Worm (Caenorhabditis elegans) whole organism, early embryonic: ENCODE data around the gene K10B4.3.

Source experiments
- B0310.2 ChIP-seq: sonication (generic microtip); optimal IDR thresholded peaks from 2 replicates; lab custom pipeline; 2016; ENCODE audit warnings: mild to moderate bottlenecking, missing genetic modification characterization, missing compliant biosample characterization
- F13C5.2 ChIP-seq: sonication (generic microtip); optimal IDR thresholded peaks from 2 replicates; lab custom pipeline; 2017; ENCODE audit warnings: mild to moderate bottlenecking, missing genetic modification characterization, inconsistent platforms, missing compliant biosample characterization
- aly-1 ChIP-seq: sonication (generic microtip); optimal IDR thresholded peaks from 2 replicates; lab custom pipeline; 2016; ENCODE audit warnings: missing genetic modification characterization, missing compliant biosample characterization
- ama-1 ChIP-seq: fragments of 150-350 bp; optimal IDR thresholded peaks from 2 replicates; lab custom pipeline; 2014
- ceh-13 ChIP-seq: fragments of 200-800 bp; sonication (Bioruptor generic); optimal IDR thresholded peaks from 2 replicates; lab custom pipeline; 2018; ENCODE audit warnings: mild to moderate bottlenecking, missing genetic modification characterization, missing compliant biosample characterization
- ceh-36 ChIP-seq: sonication (generic microtip); optimal IDR thresholded peaks from 2 replicates; lab custom pipeline; 2016; ENCODE audit warnings: missing genetic modification characterization, inconsistent platforms, missing compliant biosample characterization
- ets-7 ChIP-seq: sonication (generic microtip); optimal IDR thresholded peaks from 2 replicates; lab custom pipeline; 2016; ENCODE audit warnings: missing genotype, missing genetic modification characterization, missing compliant biosample characterization
- flt-1 ChIP-seq: fragments of 200-800 bp; sonication (Bioruptor generic); IDR thresholded peaks from 2 replicates; pipeline ENCODE4 v1.3.6; 2022; ENCODE audit warnings: missing genetic modification characterization, missing compliant biosample characterization
- hmbx-1 ChIP-seq: sonication (generic microtip); optimal IDR thresholded peaks from 2 replicates; lab custom pipeline; 2016; ENCODE audit warnings: mild to moderate bottlenecking, missing genetic modification characterization, missing compliant biosample characterization
- hmg-4 ChIP-seq: fragments of 200-800 bp; sonication (Bioruptor generic); optimal IDR thresholded peaks from 2 replicates; lab custom pipeline; 2018; ENCODE audit warnings: mild to moderate bottlenecking, missing genetic modification characterization, missing compliant biosample characterization
- hnd-1 ChIP-seq: sonication (generic microtip); optimal IDR thresholded peaks from 2 replicates; lab custom pipeline; 2016; ENCODE audit warnings: missing genetic modification characterization, missing compliant biosample characterization
- pes-1 ChIP-seq: fragments of 200-800 bp; sonication (Bioruptor generic); IDR thresholded peaks from 2 replicates; pipeline ENCODE4 v1.3.6; 2022; ENCODE audit warnings: missing genetic modification reagents, missing genetic modification characterization, missing compliant biosample characterization
- scrt-1 ChIP-seq: fragments of 200-800 bp; sonication (Bioruptor generic); IDR thresholded peaks from 2 replicates; pipeline ENCODE4 v1.3.6; 2022; ENCODE audit warnings: missing genetic modification characterization, missing compliant biosample characterization
- sea-1 ChIP-seq: fragments of 200-800 bp; sonication (Bioruptor generic); conservative IDR thresholded peaks from 2 replicates; pipeline ENCODE4 v1.3.6; 2022; ENCODE audit warnings: missing genetic modification characterization, missing compliant biosample characterization
- tbx-11 ChIP-seq: fragments of 200-800 bp; sonication (Bioruptor generic); IDR thresholded peaks from 2 replicates; pipeline ENCODE4 v1.3.6; 2022; ENCODE audit warnings: missing genetic modification characterization, missing compliant biosample characterization
- tbx-37 ChIP-seq: fragments of 200-800 bp; sonication (Bioruptor generic); conservative IDR thresholded peaks from 2 replicates; pipeline ENCODE4 v1.3.6; 2022; ENCODE audit warnings: missing genetic modification reagents, missing genetic modification characterization, missing compliant biosample characterization
- tra-4 ChIP-seq: sonication (generic microtip); optimal IDR thresholded peaks from 2 replicates; lab custom pipeline; 2017; ENCODE audit warnings: missing genetic modification characterization, missing compliant biosample characterization

K10B4.3 gene

ce11 chrII:95177-95576 lies 25.8 kb downstream of the K10B4.3 start, which contains the start of gene C50D2.7:
C50D2.7 (minus strand) TSS chrII:95277.
- TF ChIP-seq hmbx-1 (tag; lab: Kevin White, UChicago) (no peak), hnd-1 (tag; lab: Kevin White, UChicago) (no peak), ceh-36 (no peak), ets-7 (tag; lab: Kevin White, UChicago) (no peak), flt-1 (GFP tag; lab: Robert Waterston, UW) (no peak), scrt-1 (GFP tag; lab: Robert Waterston, UW) (no peak), F13C5.2 (tag; lab: Kevin White, UChicago) (no peak), pes-1 (GFP tag; lab: Robert Waterston, UW) (no peak), ceh-13 (GFP tag; lab: Kevin White, UChicago) (no peak), tbx-11 (GFP tag; lab: Robert Waterston, UW) (no peak)

- TF ChIP-seq ceh-36 = no peak
- TF ChIP-seq hmbx-1 (tag; lab: Kevin White, UChicago) = no peak
- TF ChIP-seq hmg-4 = no peak
- no peak for TF ChIP-seq tbx-11 (GFP tag; lab: Robert Waterston, UW)
- no peak for TF ChIP-seq sea-1 (GFP tag; lab: Robert Waterston, UW)
- TF ChIP-seq B0310.2 = no peak
- TF ChIP-seq pes-1 (GFP tag; lab: Robert Waterston, UW) = no peak
- no peak for TF ChIP-seq hnd-1 (tag; lab: Kevin White, UChicago)
- no peak for TF ChIP-seq tra-4
- TF ChIP-seq ets-7 (tag; lab: Kevin White, UChicago) = no peak
- no peak for TF ChIP-seq F13C5.2 (tag; lab: Kevin White, UChicago)
- TF ChIP-seq aly-1 (tag; lab: Kevin White, UChicago) = no peak
- TF ChIP-seq ceh-13 (GFP tag; lab: Kevin White, UChicago) = no peak
- TF ChIP-seq tbx-37 (GFP tag; lab: Robert Waterston, UW) = no peak
- no peak for TF ChIP-seq flt-1 (GFP tag; lab: Robert Waterston, UW)
These were observed 29.6 kb downstream of the K10B4.3 start, which contains the start of gene mcat-1 for ce11 chrII:91419-91818. mcat-1 (minus strand) TSS chrII:91519.

- TF ChIP-seq tra-4 = no peak
These were observed 33.1 kb downstream of the K10B4.3 start for ce11 chrII:87937-88336.

ce11 chrII:86794-87193 lies 34.2 kb downstream of the K10B4.3 start:
- TF ChIP-seq B0310.2 = no peak
- no peak for TF ChIP-seq tra-4
- TF ChIP-seq ceh-13 (GFP tag; lab: Kevin White, UChicago) = no peak
- no peak for TF ChIP-seq F13C5.2 (tag; lab: Kevin White, UChicago)
- no peak for TF ChIP-seq tbx-11 (GFP tag; lab: Robert Waterston, UW)

ce11 chrII:84134-84533 lies 36.9 kb downstream of the K10B4.3 start, which contains the start of gene C50D2.6:
C50D2.6 (plus strand) TSS chrII:84434.
- TF ChIP-seq flt-1 (GFP tag; lab: Robert Waterston, UW) (no peak), tra-4 (no peak), hnd-1 (tag; lab: Kevin White, UChicago) (no peak), B0310.2 (no peak), aly-1 (tag; lab: Kevin White, UChicago) (no peak), F13C5.2 (tag; lab: Kevin White, UChicago) (no peak), ceh-36 (no peak), ets-7 (tag; lab: Kevin White, UChicago) (no peak), ceh-13 (GFP tag; lab: Kevin White, UChicago) (no peak), scrt-1 (GFP tag; lab: Robert Waterston, UW) (no peak), tbx-11 (GFP tag; lab: Robert Waterston, UW) (no peak), hmbx-1 (tag; lab: Kevin White, UChicago) (no peak), sea-1 (GFP tag; lab: Robert Waterston, UW) (no peak), ama-1 (lab: Kevin White, UChicago) (no peak), hmg-4 (no peak), pes-1 (GFP tag; lab: Robert Waterston, UW) (no peak)

- TF ChIP-seq pes-1 (GFP tag; lab: Robert Waterston, UW) = no peak
- no peak for TF ChIP-seq ets-7 (tag; lab: Kevin White, UChicago)
- no peak for TF ChIP-seq aly-1 (tag; lab: Kevin White, UChicago)
- no peak for TF ChIP-seq hnd-1 (tag; lab: Kevin White, UChicago)
These were observed 41.9 kb downstream of the K10B4.3 start, which contains the start of gene C23H3.9 for ce11 chrII:79166-79565. C23H3.9 (minus strand) TSS chrII:79266.

ce11 chrII:76662-77061 lies 44.4 kb downstream of the K10B4.3 start:
- TF ChIP-seq flt-1 (GFP tag; lab: Robert Waterston, UW) (no peak), aly-1 (tag; lab: Kevin White, UChicago) (no peak), tbx-11 (GFP tag; lab: Robert Waterston, UW) (no peak), pes-1 (GFP tag; lab: Robert Waterston, UW) (no peak), sea-1 (GFP tag; lab: Robert Waterston, UW) (no peak), hmg-4 (no peak), ceh-36 (no peak), F13C5.2 (tag; lab: Kevin White, UChicago) (no peak), hnd-1 (tag; lab: Kevin White, UChicago) (no peak), tra-4 (no peak), ceh-13 (GFP tag; lab: Kevin White, UChicago) (no peak), scrt-1 (GFP tag; lab: Robert Waterston, UW) (no peak), B0310.2 (no peak), ama-1 (lab: Kevin White, UChicago) (no peak), hmbx-1 (tag; lab: Kevin White, UChicago) (no peak), tbx-37 (GFP tag; lab: Robert Waterston, UW) (no peak), ets-7 (tag; lab: Kevin White, UChicago) (no peak)

- no peak for TF ChIP-seq ceh-36
- no peak for TF ChIP-seq pes-1 (GFP tag; lab: Robert Waterston, UW)
- no peak for TF ChIP-seq sea-1 (GFP tag; lab: Robert Waterston, UW)
- no peak for TF ChIP-seq ets-7 (tag; lab: Kevin White, UChicago)
- TF ChIP-seq hnd-1 (tag; lab: Kevin White, UChicago) = no peak
- no peak for TF ChIP-seq F13C5.2 (tag; lab: Kevin White, UChicago)
- TF ChIP-seq ama-1 (lab: Kevin White, UChicago) = no peak
- no peak for TF ChIP-seq aly-1 (tag; lab: Kevin White, UChicago)
- TF ChIP-seq ceh-13 (GFP tag; lab: Kevin White, UChicago) = no peak
- no peak for TF ChIP-seq hmbx-1 (tag; lab: Kevin White, UChicago)
- no peak for TF ChIP-seq hmg-4
- no peak for TF ChIP-seq B0310.2
- no peak for TF ChIP-seq flt-1 (GFP tag; lab: Robert Waterston, UW)
- no peak for TF ChIP-seq tbx-37 (GFP tag; lab: Robert Waterston, UW)
- no peak for TF ChIP-seq tra-4
- no peak for TF ChIP-seq tbx-11 (GFP tag; lab: Robert Waterston, UW)
- TF ChIP-seq scrt-1 (GFP tag; lab: Robert Waterston, UW) = no peak
These were observed 45.2 kb downstream of the K10B4.3 start for ce11 chrII:75831-76230.
